Fruit fly (Drosophila melanogaster) whole organism, embryonic: ENCODE results near the gene CG3117.

Source experiments
- ATbp ChIP-seq: fragments of 200-800 bp; sonication (Bioruptor generic); optimal IDR thresholded peaks from 2 replicates; lab custom pipeline; 2017; ENCODE audit warnings: missing biosample characterization, mild to moderate bottlenecking, missing genetic modification characterization, missing genetic modification reagents
- Antp ChIP-seq: fragments of 200-800 bp; sonication (Bioruptor generic); optimal IDR thresholded peaks from 3 replicates; lab custom pipeline; 2016; ENCODE audit warnings: missing biosample characterization, missing genetic modification characterization
- CG1233 ChIP-seq: fragments of 200-800 bp; sonication (Bioruptor generic); optimal IDR thresholded peaks from 4 replicates; lab custom pipeline; 2018; ENCODE audit warnings: missing biosample characterization, mild to moderate bottlenecking, missing genetic modification characterization
- CG14014 ChIP-seq: fragments of 200-800 bp; sonication (Bioruptor generic); IDR thresholded peaks from 2 replicates; pipeline ENCODE4 v1.3.6; 2022; ENCODE audit warnings: missing biosample characterization, missing genetic modification characterization
- CG14710 ChIP-seq: fragments of 200-800 bp; sonication (Bioruptor generic); optimal IDR thresholded peaks from 3 replicates; lab custom pipeline; 2019; ENCODE audit warnings: missing biosample characterization, mild to moderate bottlenecking, missing genetic modification characterization, moderate library complexity
- CG15011 ChIP-seq: fragments of 200-800 bp; sonication (Bioruptor generic); optimal IDR thresholded peaks from 3 replicates; lab custom pipeline; 2018; ENCODE audit warnings: missing biosample characterization, mild to moderate bottlenecking, missing genetic modification characterization
- CG1602 ChIP-seq: fragments of 200-800 bp; sonication (Bioruptor generic); optimal IDR thresholded peaks from 3 replicates; lab custom pipeline; 2016; ENCODE audit warnings: missing biosample characterization, missing genetic modification characterization
- CG17186 ChIP-seq: fragments of 200-800 bp; sonication (Bioruptor generic); optimal IDR thresholded peaks from 3 replicates; lab custom pipeline; 2017; ENCODE audit warnings: missing biosample characterization, missing genetic modification reagents, missing genetic modification characterization
- CG17385 ChIP-seq: fragments of 200-800 bp; sonication (Bioruptor generic); optimal IDR thresholded peaks from 3 replicates; lab custom pipeline; 2018; ENCODE audit warnings: missing biosample characterization, mild to moderate bottlenecking, missing genetic modification characterization
- CG31388 ChIP-seq: fragments of 200-800 bp; sonication (Bioruptor generic); optimal IDR thresholded peaks from 2 replicates; lab custom pipeline; 2016; ENCODE audit warnings: missing biosample characterization, missing genetic modification characterization
- CG4424 ChIP-seq: fragments of 200-800 bp; sonication (Bioruptor generic); optimal IDR thresholded peaks from 3 replicates; lab custom pipeline; 2016; ENCODE audit warnings: missing biosample characterization, missing genetic modification characterization
- CG4707 ChIP-seq: fragments of 200-800 bp; sonication (Bioruptor generic); optimal IDR thresholded peaks from 2 replicates; lab custom pipeline; 2018; ENCODE audit warnings: missing biosample characterization, mild to moderate bottlenecking, missing genetic modification characterization, moderate library complexity
- CG4730 ChIP-seq: fragments of 200-800 bp; sonication (Bioruptor generic); IDR thresholded peaks from 2 replicates; pipeline ENCODE4 v1.3.6; 2022; ENCODE audit warnings: missing biosample characterization, missing genetic modification characterization
- CG5953 ChIP-seq: fragments of 200-800 bp; sonication (Bioruptor generic); IDR thresholded peaks from 2 replicates; pipeline ENCODE4 v1.3.6; 2022; ENCODE audit warnings: missing biosample characterization, missing genetic modification characterization
- CG7928 ChIP-seq: fragments of 200-800 bp; sonication (Bioruptor generic); optimal IDR thresholded peaks from 2 replicates; lab custom pipeline; 2017; ENCODE audit warnings: missing biosample characterization, mild to moderate bottlenecking, missing genetic modification characterization
- CG7987 ChIP-seq: fragments of 200-800 bp; sonication (Bioruptor generic); optimal IDR thresholded peaks from 2 replicates; lab custom pipeline; 2018; ENCODE audit warnings: missing biosample characterization, mild to moderate bottlenecking, missing genetic modification characterization, moderate library complexity
- CG8290 ChIP-seq, 3 experiments: fragments of 200-800 bp; sonication (Bioruptor generic); optimal IDR thresholded peaks; 2 replicates each; lab custom pipeline; 2016 to 2019; ENCODE audit warnings: missing biosample characterization in 3 of 3, missing genetic modification characterization in 3 of 3, mild to moderate bottlenecking in 2 of 3, moderate library complexity in 1 of 3
- Doc3 ChIP-seq: fragments of 200-800 bp; sonication (Bioruptor generic); IDR thresholded peaks from 3 replicates; pipeline ENCODE4 v1.3.6; 2022; ENCODE audit warnings: missing biosample characterization, missing genetic modification characterization; ENCODE audit not compliant: partially characterized antibody
- Dref ChIP-seq: fragments of 200-800 bp; sonication (Bioruptor generic); IDR thresholded peaks from 2 replicates; pipeline ENCODE4 v1.3.6; 2022; ENCODE audit warnings: missing biosample characterization, missing genetic modification characterization
- Drgx ChIP-seq: fragments of 200-800 bp; sonication (Bioruptor generic); IDR thresholded peaks from 2 replicates; pipeline ENCODE4 v1.3.6; 2022; ENCODE audit warnings: missing biosample characterization, missing genetic modification characterization
- E2f1 ChIP-seq: fragments of 200-800 bp; sonication (Bioruptor generic); IDR thresholded peaks from 2 replicates; pipeline ENCODE4 v1.3.6; 2022; ENCODE audit warnings: missing biosample characterization, missing genetic modification characterization
- HmgZ ChIP-seq: fragments of 200-800 bp; sonication (Bioruptor generic); optimal IDR thresholded peaks from 2 replicates; lab custom pipeline; 2018; ENCODE audit warnings: missing biosample characterization, mild to moderate bottlenecking, missing genetic modification characterization
- Max ChIP-seq: fragments of 200-800 bp; sonication (Bioruptor generic); optimal IDR thresholded peaks from 2 replicates; lab custom pipeline; 2016; ENCODE audit warnings: missing biosample characterization, mild to moderate bottlenecking, missing genetic modification characterization
- Nf-YC ChIP-seq: fragments of 200-800 bp; optimal IDR thresholded peaks from 3 replicates; lab custom pipeline; 2019; ENCODE audit warnings: missing biosample characterization, mild to moderate bottlenecking, missing genetic modification characterization, moderate library complexity
- Opbp ChIP-seq: fragments of 200-800 bp; sonication (Bioruptor generic); IDR thresholded peaks from 3 replicates; pipeline ENCODE4 v1.3.6; 2022; ENCODE audit warnings: missing biosample characterization, missing genetic modification characterization; ENCODE audit not compliant: partially characterized antibody
- Ssrp ChIP-seq: fragments of 200-800 bp; sonication (Bioruptor generic); optimal IDR thresholded peaks from 2 replicates; lab custom pipeline; 2018; ENCODE audit warnings: missing biosample characterization, mild to moderate bottlenecking, missing genetic modification characterization, moderate library complexity
- Stat92E ChIP-seq, 3 experiments: fragments of >200 bp in 2 of 3; fragments of 200-800 bp in 1 of 3; sonication (Bioruptor generic) in 1 of 3; optimal IDR thresholded peaks; 2 replicates each; lab custom pipeline; 2017 to 2019; ENCODE audit warnings: missing biosample characterization in 3 of 3, missing genetic modification characterization in 3 of 3, mild to moderate bottlenecking in 1 of 3, moderate library complexity in 1 of 3
- abd-A ChIP-seq: fragments of 200-800 bp; sonication (Bioruptor generic); optimal IDR thresholded peaks from 3 replicates; lab custom pipeline; 2019; ENCODE audit warnings: missing biosample characterization, mild to moderate bottlenecking, missing genetic modification characterization, moderate library complexity
- ap ChIP-seq: fragments of 200-800 bp; sonication (Bioruptor generic); IDR thresholded peaks from 2 replicates; pipeline ENCODE4 v1.3.6; 2022; ENCODE audit warnings: missing biosample characterization, missing genetic modification characterization
- chif ChIP-seq, 2 experiments: fragments of 200-800 bp; sonication (Bioruptor generic); optimal IDR thresholded peaks; 3 replicates each; lab custom pipeline; 2016; ENCODE audit warnings: missing biosample characterization in 2 of 2, missing genetic modification characterization in 2 of 2
- crol ChIP-seq: fragments of 200-800 bp; sonication (Bioruptor generic); IDR thresholded peaks from 2 replicates; pipeline ENCODE4 v1.3.6; 2022; ENCODE audit warnings: missing biosample characterization, missing genetic modification characterization
- dati ChIP-seq: fragments of 200-800 bp; sonication (Bioruptor generic); IDR thresholded peaks from 2 replicates; pipeline ENCODE4 v1.3.6; 2022; ENCODE audit warnings: missing biosample characterization, missing genetic modification characterization
- fd3F ChIP-seq: fragments of 200-800 bp; sonication (Bioruptor generic); optimal IDR thresholded peaks from 2 replicates; lab custom pipeline; 2018; ENCODE audit warnings: missing biosample characterization, mild to moderate bottlenecking, missing genetic modification characterization, moderate library complexity
- fru ChIP-seq: fragments of >200 bp; optimal IDR thresholded peaks from 2 replicates; lab custom pipeline; 2017
- gcm ChIP-seq: fragments of 200-800 bp; sonication (Bioruptor generic); optimal IDR thresholded peaks from 2 replicates; lab custom pipeline; 2019; ENCODE audit warnings: missing biosample characterization, mild to moderate bottlenecking, missing genetic modification characterization, moderate library complexity
- gcm2 ChIP-seq: fragments of 200-800 bp; sonication (Bioruptor generic); optimal IDR thresholded peaks from 2 replicates; lab custom pipeline; 2016; ENCODE audit warnings: missing biosample characterization, missing genetic modification characterization
- gsb ChIP-seq: fragments of 200-800 bp; sonication (Bioruptor generic); IDR thresholded peaks from 2 replicates; pipeline ENCODE4 v1.3.6; 2022; ENCODE audit warnings: missing biosample characterization, missing genetic modification characterization
- ken ChIP-seq: fragments of 200-800 bp; sonication (Bioruptor generic); IDR thresholded peaks from 3 replicates; pipeline ENCODE4 v1.3.6; 2022; ENCODE audit warnings: missing biosample characterization, missing genetic modification characterization
- klu ChIP-seq: fragments of 200-800 bp; sonication (Bioruptor generic); IDR thresholded peaks from 2 replicates; pipeline ENCODE4 v1.3.6; 2022; ENCODE audit warnings: missing biosample characterization, missing genetic modification characterization
- nom ChIP-seq: fragments of 200-800 bp; sonication (Bioruptor generic); optimal IDR thresholded peaks from 2 replicates; lab custom pipeline; 2017; ENCODE audit warnings: missing biosample characterization, missing genetic modification characterization, mild to moderate bottlenecking, moderate library complexity, missing genetic modification reagents
- pita ChIP-seq: fragments of 200-800 bp; sonication (Bioruptor generic); optimal IDR thresholded peaks from 2 replicates; lab custom pipeline; 2017; ENCODE audit warnings: missing biosample characterization, mild to moderate bottlenecking, missing genetic modification characterization
- pros ChIP-seq: fragments of 200-800 bp; sonication (Bioruptor generic); optimal IDR thresholded peaks from 3 replicates; lab custom pipeline; 2019; ENCODE audit warnings: missing biosample characterization, mild to moderate bottlenecking, missing genetic modification characterization, moderate library complexity
- repo ChIP-seq: fragments of 200-800 bp; sonication (Bioruptor generic); optimal IDR thresholded peaks from 2 replicates; lab custom pipeline; 2016; ENCODE audit warnings: missing biosample characterization, missing genetic modification characterization
- rib ChIP-seq: fragments of 200-800 bp; sonication (Bioruptor generic); IDR thresholded peaks from 2 replicates; pipeline ENCODE4 v1.3.6; 2022; ENCODE audit warnings: missing biosample characterization, missing genetic modification characterization
- tap ChIP-seq: fragments of 200-800 bp; optimal IDR thresholded peaks from 3 replicates; lab custom pipeline; 2019; ENCODE audit warnings: missing biosample characterization, mild to moderate bottlenecking, missing genetic modification characterization, moderate library complexity
- tll ChIP-seq, 2 experiments: fragments of 200-800 bp in 1 of 2; fragments of >200 bp in 1 of 2; sonication (Bioruptor generic) in 1 of 2; optimal IDR thresholded peaks; 2 replicates each; lab custom pipeline; 2017 to 2019; ENCODE audit warnings: missing biosample characterization in 2 of 2, missing genetic modification characterization in 2 of 2, mild to moderate bottlenecking in 1 of 2, moderate library complexity in 1 of 2
- yki ChIP-seq: fragments of >200 bp; optimal IDR thresholded peaks from 3 replicates; lab custom pipeline; 2018
- zen ChIP-seq: fragments of 200-800 bp; sonication (Bioruptor generic); optimal IDR thresholded peaks from 3 replicates; lab custom pipeline; 2018; ENCODE audit warnings: missing biosample characterization, mild to moderate bottlenecking, missing genetic modification characterization, moderate library complexity
- zf30C ChIP-seq: fragments of 200-800 bp; sonication (Bioruptor generic); optimal IDR thresholded peaks from 3 replicates; lab custom pipeline; 2018; ENCODE audit warnings: missing biosample characterization, mild to moderate bottlenecking, missing genetic modification characterization
- zfh1 ChIP-seq: fragments of 200-800 bp; sonication (Bioruptor generic); IDR thresholded peaks from 3 replicates; pipeline ENCODE4 v1.3.6; 2022; ENCODE audit warnings: missing biosample characterization, missing genetic modification characterization

The CG3117 gene

DNA sequence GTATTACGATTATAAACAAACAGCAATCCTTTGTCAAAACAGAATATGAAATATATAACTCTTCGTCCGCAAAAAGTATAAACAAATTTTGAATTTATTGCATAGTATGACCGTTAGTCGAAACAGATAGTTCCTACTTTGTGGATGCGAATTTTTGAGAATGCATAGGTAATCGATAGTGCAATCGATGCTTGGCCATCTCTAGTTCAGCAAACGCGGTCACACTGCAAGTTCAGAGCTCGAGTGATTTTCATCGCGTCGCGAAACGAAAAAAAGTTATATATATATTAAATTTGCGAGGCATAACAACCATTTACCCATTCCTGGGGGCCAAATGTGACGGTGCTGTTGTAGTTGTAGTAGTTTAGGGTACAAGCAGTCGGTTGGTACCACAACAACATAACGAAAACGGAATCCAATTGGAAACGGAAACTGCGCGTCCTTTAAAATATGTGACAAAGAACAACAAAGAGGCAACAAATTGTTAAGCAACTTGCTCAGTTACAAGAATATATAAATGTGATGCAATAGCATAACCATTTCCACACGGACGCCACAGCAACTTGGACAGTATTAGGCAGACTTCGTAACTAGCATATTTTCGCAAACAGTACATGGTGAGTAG is 10.1 kb upstream of the CG3117 start, which contains the start of gene CG2991 (continued):
- TF ChIP-seq Antp = no peak
- TF ChIP-seq tap (tag; lab: Kevin White, UChicago) = no peak
- no peak for TF ChIP-seq E2f1
- peak; percentile 94 for TF ChIP-seq Dref (GFP tag; lab: Robert Waterston, UW)
- no peak for TF ChIP-seq klu (GFP tag; lab: Robert Waterston, UW)
- peak; percentile 36 for TF ChIP-seq CG7987 (GFP tag; lab: Kevin White, UChicago)
- no peak for TF ChIP-seq CG17186 (GFP tag; lab: Kevin White, UChicago)
- TF ChIP-seq pros (GFP tag; lab: Kevin White, UChicago) = no peak
- no peak for TF ChIP-seq Drgx
- no peak for TF ChIP-seq gcm (GFP tag; lab: Kevin White, UChicago)
- no peak for TF ChIP-seq CG4424 (GFP tag; lab: Kevin White, UChicago)
- no peak for TF ChIP-seq gsb (GFP tag; lab: Robert Waterston, UW)
- TF ChIP-seq yki = no peak
- no peak for TF ChIP-seq CG4707 (GFP tag; lab: Kevin White, UChicago)
- TF ChIP-seq CG5953 = no peak
- TF ChIP-seq HmgZ (tag; lab: Kevin White, UChicago) = peak; percentile 80
- TF ChIP-seq chif (GFP tag; optimal IDR thresholded peaks at IDR 0.05; lab: Kevin White, UChicago) = no peak
- TF ChIP-seq zen (tag; lab: Kevin White, UChicago) = peak; percentile 19
- no peak for TF ChIP-seq CG1602 (GFP tag; lab: Kevin White, UChicago)
- peak; percentile 15; the same call in 1 of the 2 replicates for TF ChIP-seq CG14014
- TF ChIP-seq nom (GFP tag; lab: Kevin White, UChicago) = peak; percentile 17
- no peak for TF ChIP-seq CG8290 (GFP tag; optimal IDR thresholded peaks at IDR 0.05; lab: Kevin White, UChicago)
- peak in 1 of 2 experiments; percentile 75 for TF ChIP-seq CG8290 (tag; optimal IDR thresholded peaks at IDR 0.05; lab: Kevin White, UChicago)
- TF ChIP-seq Nf-YC (tag; lab: Kevin White, UChicago) = peak; percentile 58
- no peak for TF ChIP-seq CG7928 (GFP tag; lab: Kevin White, UChicago)
- peak; percentile 24 for TF ChIP-seq CG17385 (GFP tag; lab: Kevin White, UChicago)
- no peak for TF ChIP-seq CG15011 (GFP tag; lab: Kevin White, UChicago)
- 0 out of 3 replicates have a peak, but pooled peaks have one; percentile 10 for TF ChIP-seq ken (GFP tag; lab: Robert Waterston, UW)
- peak in 1 of 3 experiments; percentile 38 for TF ChIP-seq Stat92E (GFP tag; optimal IDR thresholded peaks at IDR 0.05; lab: Kevin White, UChicago)
- TF ChIP-seq rib (GFP tag; lab: Robert Waterston, UW) = peak; percentile 38; the same call in 1 of the 2 replicates
- no peak for TF ChIP-seq repo (GFP tag; lab: Kevin White, UChicago)
- TF ChIP-seq CG1233 = peak; percentile 25
- TF ChIP-seq CG4730 (GFP tag; lab: Robert Waterston, UW) = no peak
- TF ChIP-seq zf30C (GFP tag; lab: Kevin White, UChicago) = no peak
- TF ChIP-seq Max (GFP tag; lab: Kevin White, UChicago) = peak; percentile 40
- TF ChIP-seq gcm2 (GFP tag; lab: Kevin White, UChicago) = peak; percentile 24
- TF ChIP-seq tll (GFP tag; optimal IDR thresholded peaks at IDR 0.05; lab: Kevin White, UChicago) = no peak
- no peak for TF ChIP-seq crol
- TF ChIP-seq pita = no peak
- no peak for TF ChIP-seq Ssrp (tag; lab: Kevin White, UChicago)
- TF ChIP-seq Opbp = peak; percentile 94
- peak; percentile 69 for TF ChIP-seq abd-A (tag; lab: Kevin White, UChicago)
- TF ChIP-seq ATbp (GFP tag; lab: Kevin White, UChicago) = no peak
- TF ChIP-seq zfh1 (GFP tag; lab: Robert Waterston, UW) = no peak
- no peak for TF ChIP-seq fru (lab: Kevin White, UChicago)
- TF ChIP-seq Doc3 = peak; percentile 74
- TF ChIP-seq ap (GFP tag; lab: Robert Waterston, UW) = no peak
- no peak for TF ChIP-seq fd3F (GFP tag; lab: Kevin White, UChicago)
- TF ChIP-seq CG14710 (tag; lab: Kevin White, UChicago) = peak; percentile 60
- TF ChIP-seq dati (GFP tag; lab: Robert Waterston, UW) = no peak
- no peak for TF ChIP-seq CG31388
